Worm (Caenorhabditis elegans) whole organism, young adult: ENCODE measurements around the gene saps-1.

Experiments used
- F33H1.4 ChIP-seq: fragments of 200-800 bp; sonication (Bioruptor generic); IDR thresholded peaks from 2 replicates; pipeline ENCODE4 v1.3.6; 2022; ENCODE audit warnings: missing genetic modification reagents, missing genetic modification characterization, missing compliant biosample characterization
- K12H6.12 ChIP-seq: fragments of 200-800 bp; sonication (Bioruptor generic); optimal IDR thresholded peaks from 2 replicates; lab custom pipeline; 2018; ENCODE audit warnings: mild to moderate bottlenecking, missing genetic modification characterization, missing compliant biosample characterization
- ama-1 ChIP-seq, 3 experiments: fragments of 150-350 bp in 1 of 3; sonication (generic microtip) in 2 of 3; optimal IDR thresholded peaks; 2 replicates each; lab custom pipeline; 2014 to 2018; ENCODE audit warnings: missing biosample characterization in 2 of 3, missing genetic modification characterization in 2 of 3, missing genetic modification reagents in 2 of 3
- aptf-3 ChIP-seq: fragments of 200-800 bp; sonication (Bioruptor generic); IDR thresholded peaks from 2 replicates; pipeline ENCODE4 v1.3.6; 2022; ENCODE audit warnings: missing genetic modification characterization, missing compliant biosample characterization
- athp-1 ChIP-seq: sonication (generic microtip); optimal IDR thresholded peaks from 2 replicates; lab custom pipeline; 2017; ENCODE audit warnings: mild to moderate bottlenecking, missing genetic modification characterization, missing compliant biosample characterization
- lin-35 ChIP-seq, 3 experiments: fragments of 150-350 bp in 2 of 3; sonication (generic microtip) in 1 of 3; optimal IDR thresholded peaks; 2 replicates each; lab custom pipeline; 2014 to 2018; ENCODE audit warnings: missing biosample characterization in 3 of 3, missing genetic modification characterization in 3 of 3, missing genetic modification reagents in 3 of 3
- nhr-80 ChIP-seq: sonication (generic microtip); optimal IDR thresholded peaks from 2 replicates; lab custom pipeline; 2016; ENCODE audit warnings: missing genetic modification characterization, missing compliant biosample characterization
- pha-4 ChIP-seq: fragments of 150-350 bp; sonication (generic microtip); optimal IDR thresholded peaks from 2 replicates; lab custom pipeline; 2014; ENCODE audit warnings: missing biosample characterization, missing genetic modification reagents, missing genetic modification characterization

DNA sequence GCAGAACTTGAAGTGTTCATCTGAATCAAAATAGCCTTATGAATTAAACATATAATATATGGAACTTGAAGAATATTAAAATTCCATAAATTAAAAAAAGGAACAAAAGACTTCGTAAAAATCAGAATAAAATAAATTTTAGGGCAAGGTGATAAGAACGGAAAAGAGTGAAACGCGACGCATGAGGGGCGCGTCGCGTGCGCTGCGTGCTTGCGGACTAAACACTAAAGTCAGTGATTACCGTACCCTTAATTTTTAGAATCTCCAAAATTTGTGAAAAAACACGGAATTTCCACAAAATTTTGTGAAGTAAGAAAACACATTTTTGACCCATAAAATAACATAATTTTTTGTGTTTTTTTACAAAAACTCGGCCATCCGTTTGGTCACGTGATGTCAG, 36.3 kb upstream of the saps-1 start, which contains the start of gene T05B9.1:
- TF ChIP-seq pha-4 (tag; lab: Kevin White, UChicago) (no peak), aptf-3 (GFP tag; lab: Robert Waterston, UW) (no peak), ama-1 (optimal IDR thresholded peaks at IDR 0.05; lab: Kevin White, UChicago) (no peak), ama-1 (GFP tag; optimal IDR thresholded peaks at IDR 0.05; lab: Kevin White, UChicago) (no peak), K12H6.12 (tag; lab: Kevin White, UChicago) (no peak), lin-35 (GFP tag; optimal IDR thresholded peaks at IDR 0.05; lab: Kevin White, UChicago) (no peak), F33H1.4 (no peak), athp-1 (tag; lab: Kevin White, UChicago) (no peak), nhr-80 (tag; lab: Kevin White, UChicago) (no peak)
